Worm (Caenorhabditis elegans): Measurements from ENCODE around the gene F52E1.9.

DNA sequence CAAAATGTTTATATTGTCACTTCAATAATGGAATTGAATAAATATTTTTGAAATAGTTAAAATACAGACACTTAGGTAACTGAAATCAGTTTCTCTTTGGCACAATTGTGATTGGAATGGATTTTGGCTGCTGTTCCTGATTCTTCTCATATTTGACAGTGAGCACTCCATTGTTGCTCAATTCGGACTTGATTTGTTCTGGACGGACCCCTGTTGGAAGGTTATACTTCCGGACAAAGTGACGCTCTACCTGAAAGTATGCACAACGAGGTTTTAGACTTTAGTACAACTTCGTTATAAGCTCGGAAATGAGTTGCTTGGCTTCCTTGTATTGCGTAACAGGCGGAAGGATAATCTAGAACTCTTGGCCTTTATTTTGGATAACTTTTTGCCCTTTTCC is 17.7 kb downstream of the F52E1.9 start:
- TF ChIP-seq klf-2 (GFP tag; conservative IDR thresholded peaks at IDR 0.05) (no peak), med-1 (GFP tag; optimal IDR thresholded peaks at IDR 0.05; ENCODE audit: insufficient read depth) (no peak), ztf-29 (GFP tag; IDR thresholded peaks at IDR 0.05) (no peak), ref-1 (GFP tag; conservative IDR thresholded peaks at IDR 0.05) (no peak), flt-1 (GFP tag; IDR thresholded peaks at IDR 0.05) (no peak), cog-1 (tag; optimal IDR thresholded peaks at IDR 0.05) (no peak), tab-1 (GFP tag; IDR thresholded peaks at IDR 0.05) (no peak), ztf-23 (GFP tag; IDR thresholded peaks at IDR 0.05) (no peak), T22C8.4 (GFP tag; IDR thresholded peaks at IDR 0.05) (no peak)
